Fruit fly (Drosophila melanogaster): Measurements from ENCODE around the gene Naa40.
A peak's percentile ranks its signal among the peaks of the same experiment; 100 is the strongest.

The Naa40 gene

DNA sequence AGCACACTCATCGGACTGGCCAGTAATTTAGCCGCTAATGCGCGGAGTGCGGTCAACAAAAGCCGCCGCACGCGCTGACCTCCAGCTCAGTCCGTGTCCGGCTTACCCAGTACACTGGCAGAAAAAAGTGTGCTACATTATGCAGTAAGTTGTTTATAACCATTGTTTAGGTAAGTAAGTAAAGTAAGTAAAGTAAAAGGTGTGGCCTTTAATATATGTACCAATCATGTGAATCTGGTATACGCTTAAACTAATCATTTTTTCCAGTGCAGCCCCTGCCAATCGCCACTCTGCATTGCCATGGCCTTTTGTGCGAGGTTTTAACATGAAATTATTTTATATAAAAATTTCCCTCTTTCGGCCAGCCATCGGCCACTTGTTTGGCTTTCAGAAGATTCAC lies 13.3 kb downstream of the Naa40 start (continued):
- TF ChIP-seq Atf-2 (GFP tag; optimal IDR thresholded peaks at IDR 0.05) (no peak), CG9609 (GFP tag; optimal IDR thresholded peaks at IDR 0.05) (no peak), CG14667 (GFP tag; IDR thresholded peaks at IDR 0.05) (no peak), CG1233 (GFP tag; optimal IDR thresholded peaks at IDR 0.05) (no peak), CG18599 (GFP tag; optimal IDR thresholded peaks at IDR 0.05) (no peak), CG17359 (tag; optimal IDR thresholded peaks at IDR 0.05) (no peak), Dref (GFP tag; IDR thresholded peaks at IDR 0.05) (no peak), Six4 (GFP tag; optimal IDR thresholded peaks at IDR 0.05) (no peak), psq (GFP tag; optimal IDR thresholded peaks at IDR 0.05) (no peak), CG11085 (GFP tag; IDR thresholded peaks at IDR 0.05) (no peak), CG2889 (GFP tag; IDR thresholded peaks at IDR 0.05) (no peak), gsb (GFP tag; IDR thresholded peaks at IDR 0.05) (no peak), CG17328 (GFP tag; IDR thresholded peaks at IDR 0.05) (peak; percentile 59), ATbp (GFP tag; optimal IDR thresholded peaks at IDR 0.05) (no peak), cato (GFP tag; optimal IDR thresholded peaks at IDR 0.05; ENCODE audit: borderline replicate concordance) (no peak), wdn (GFP tag; IDR thresholded peaks at IDR 0.05) (no peak), pho (GFP tag; optimal IDR thresholded peaks at IDR 0.05) (no peak), otp (GFP tag; IDR thresholded peaks at IDR 0.05) (0 out of 3 replicates have a peak, but pooled peaks have one; percentile 7), CG6854 (GFP tag; optimal IDR thresholded peaks at IDR 0.05) (no peak), CG9876 (GFP tag; optimal IDR thresholded peaks at IDR 0.05) (no peak), trh (GFP tag; optimal IDR thresholded peaks at IDR 0.05) (no peak), Elba2 (GFP tag; optimal IDR thresholded peaks at IDR 0.05) (no peak), ftz-f1 (GFP tag; optimal IDR thresholded peaks at IDR 0.05) (no peak), Lim3 (GFP tag; IDR thresholded peaks at IDR 0.05) (no peak), Opbp (GFP tag; IDR thresholded peaks at IDR 0.05; ENCODE audit: partially characterized antibody) (no peak), dmrt11E (tag; optimal IDR thresholded peaks at IDR 0.05) (peak; percentile 46), gsb-n (tag; optimal IDR thresholded peaks at IDR 0.05) (no peak), cwo (GFP tag; optimal IDR thresholded peaks at IDR 0.05) (no peak), cas (GFP tag; IDR thresholded peaks at IDR 0.05) (no peak), Myb (GFP tag; optimal IDR thresholded peaks at IDR 0.05) (no peak), bbx (GFP tag; IDR thresholded peaks at IDR 0.05; ENCODE audit: partially characterized antibody) (no peak), CG2678 (tag; optimal IDR thresholded peaks at IDR 0.05) (no peak), CG1792 (GFP tag; optimal IDR thresholded peaks at IDR 0.05) (no peak), seq (GFP tag; IDR thresholded peaks at IDR 0.05) (no peak), fd3F (GFP tag; optimal IDR thresholded peaks at IDR 0.05) (no peak), Max (GFP tag; optimal IDR thresholded peaks at IDR 0.05) (no peak), Abd-B (GFP tag; optimal IDR thresholded peaks at IDR 0.05) (peak; percentile 14), CG17568 (GFP tag; optimal IDR thresholded peaks at IDR 0.05) (no peak), Xrp1 (GFP tag; IDR thresholded peaks at IDR 0.05) (peak; percentile 43), gem (tag; optimal IDR thresholded peaks at IDR 0.05) (peak; percentile 35), sisA (GFP tag; IDR thresholded peaks at IDR 0.05) (peak; percentile 49), CG1647 (GFP tag; optimal IDR thresholded peaks at IDR 0.05) (no peak), CG6765 (GFP tag; optimal IDR thresholded peaks at IDR 0.05) (no peak), CG7556 (GFP tag; optimal IDR thresholded peaks at IDR 0.05) (no peak), B-H1 (GFP tag; IDR thresholded peaks at IDR 0.05) (no peak), CG6654 (GFP tag; optimal IDR thresholded peaks at IDR 0.05) (no peak), odd (GFP tag; optimal IDR thresholded peaks at IDR 0.05) (no peak), Sry-δ (GFP tag; optimal IDR thresholded peaks at IDR 0.05) (no peak), HLHmδ (GFP tag; optimal IDR thresholded peaks at IDR 0.05) (no peak), cad (GFP tag; optimal IDR thresholded peaks at IDR 0.05) (no peak), CG8765 (GFP tag; IDR thresholded peaks at IDR 0.05) (no peak), cg (GFP tag; optimal IDR thresholded peaks at IDR 0.05) (no peak), maf-S (GFP tag; optimal IDR thresholded peaks at IDR 0.05) (no peak)
